Fruit fly (Drosophila melanogaster): ENCODE results near the gene CG11898.

DNA sequence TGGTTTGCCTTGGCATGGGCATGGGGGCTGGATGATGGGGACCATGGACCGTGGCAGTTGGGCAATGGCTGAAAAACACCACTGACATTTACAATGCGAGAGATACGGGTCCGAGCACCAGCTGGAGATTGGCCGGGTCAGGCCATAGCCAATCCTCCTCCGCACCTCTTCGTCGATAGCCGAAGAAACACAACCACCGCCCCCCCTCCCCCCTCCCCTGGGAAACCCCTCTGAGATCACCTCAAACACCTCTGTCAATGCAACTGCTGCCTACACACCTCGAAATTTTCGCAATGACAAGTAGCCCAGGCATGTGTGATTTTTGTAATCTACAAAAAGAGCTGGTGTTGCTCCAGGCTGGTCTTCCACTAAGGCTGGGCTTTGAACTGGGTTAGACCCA lies 47.1 kb downstream of the CG11898 start:
- TF ChIP-seq CG8478 (optimal IDR thresholded peaks at IDR 0.05) (no peak), usp (GFP tag; optimal IDR thresholded peaks at IDR 0.05) (no peak), psq (optimal IDR thresholded peaks at IDR 0.05) (no peak), pan (optimal IDR thresholded peaks at IDR 0.05) (no peak), EcR (GFP tag; optimal IDR thresholded peaks at IDR 0.05) (no peak)
